Fruit fly (Drosophila melanogaster): Measurements from ENCODE around the gene CG32212.

DNA sequence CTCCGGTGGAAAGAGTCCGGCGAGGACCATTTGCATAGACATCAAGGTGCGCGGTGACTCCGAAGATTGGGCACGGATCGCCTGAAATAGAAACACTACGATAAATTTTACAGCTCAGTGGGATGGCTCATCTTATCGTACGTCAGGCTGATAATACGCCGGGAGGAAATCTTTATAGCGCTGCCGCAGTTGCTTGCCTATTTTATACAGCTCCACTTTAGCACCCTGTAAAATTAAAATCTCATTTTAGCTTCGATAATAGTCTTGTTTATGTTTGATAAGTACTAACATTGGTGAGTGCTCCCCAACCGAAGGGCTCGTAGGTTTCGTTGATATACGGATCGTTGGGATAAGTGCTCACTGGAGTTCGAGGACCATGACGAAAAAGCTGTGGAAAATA is 12.0 kb downstream of the CG32212 start:
- TF ChIP-seq h (optimal IDR thresholded peaks at IDR 0.05) (no peak), psq (optimal IDR thresholded peaks at IDR 0.05) (no peak), insv (optimal IDR thresholded peaks at IDR 0.05) (no peak), ttk (optimal IDR thresholded peaks at IDR 0.05) (no peak), Sin3A (optimal IDR thresholded peaks at IDR 0.05) (no peak), Myc (optimal IDR thresholded peaks at IDR 0.05) (no peak)

Measured in Kc167 (cell line).